Worm (Caenorhabditis elegans) whole organism, midembryonic: ENCODE data around the gene T23E7.2.

Experiments used
- cog-1 ChIP-seq: sonication (generic microtip); optimal IDR thresholded peaks from 2 replicates; lab custom pipeline; 2016; ENCODE audit warnings: missing genetic modification characterization, missing compliant biosample characterization
- flt-1 ChIP-seq: fragments of 200-800 bp; sonication (Bioruptor generic); IDR thresholded peaks from 2 replicates; pipeline ENCODE4 v1.3.6; 2022; ENCODE audit warnings: missing genetic modification characterization, missing compliant biosample characterization
- klf-2 ChIP-seq: fragments of 200-800 bp; sonication (Bioruptor generic); conservative IDR thresholded peaks from 2 replicates; pipeline ENCODE4 v1.3.6; 2022; ENCODE audit warnings: missing genetic modification reagents, missing genetic modification characterization, missing compliant biosample characterization
- med-1 ChIP-seq: sonication (generic microtip); optimal IDR thresholded peaks from 2 replicates; lab custom pipeline; 2017; ENCODE audit warnings: missing genetic modification characterization, mild to moderate bottlenecking, missing compliant biosample characterization, antibody characterized with exemption, missing genetic modification reagents; ENCODE audit not compliant: insufficient read depth
- ref-1 ChIP-seq: fragments of 200-800 bp; sonication (Bioruptor generic); conservative IDR thresholded peaks from 2 replicates; pipeline ENCODE4 v1.3.6; 2022; ENCODE audit warnings: missing genetic modification reagents, missing genetic modification characterization, missing compliant biosample characterization
- tab-1 ChIP-seq: fragments of 200-800 bp; sonication (Bioruptor generic); IDR thresholded peaks from 2 replicates; pipeline ENCODE4 v1.3.6; 2022; ENCODE audit warnings: missing genetic modification characterization, missing compliant biosample characterization
- ztf-29 ChIP-seq: fragments of 200-800 bp; sonication (Bioruptor generic); IDR thresholded peaks from 2 replicates; pipeline ENCODE4 v1.3.6; 2022; ENCODE audit warnings: missing genetic modification reagents, missing genetic modification characterization, missing compliant biosample characterization

ce11 chrX:17631703-17632102 is 39.1 kb upstream of the T23E7.2 start:
- TF ChIP-seq ztf-29 (GFP tag; lab: Robert Waterston, UW) (no peak), ref-1 (GFP tag; lab: Robert Waterston, UW) (no peak), tab-1 (GFP tag; lab: Robert Waterston, UW) (no peak), flt-1 (no peak), cog-1 (tag; lab: Kevin White, UChicago) (no peak), med-1 (GFP tag; lab: Kevin White, UChicago) (no peak), klf-2 (GFP tag; lab: Robert Waterston, UW) (no peak)
